Fruit fly (Drosophila melanogaster) whole organism, wandering third instar larva: ENCODE data around the gene CG3108.

Source experiments
- Hr78 ChIP-seq: fragments of >200 bp; optimal IDR thresholded peaks from 2 replicates; lab custom pipeline; 2017; ENCODE audit warnings: missing biosample characterization, missing genetic modification characterization
- dsf ChIP-seq: sonication (Bioruptor generic); optimal IDR thresholded peaks from 2 replicates; lab custom pipeline; 2016; ENCODE audit warnings: missing biosample characterization, missing genetic modification characterization, borderline replicate concordance
- tai ChIP-seq: sonication (Bioruptor generic); optimal IDR thresholded peaks from 2 replicates; lab custom pipeline; 2016; ENCODE audit warnings: missing biosample characterization, missing genetic modification characterization

DNA sequence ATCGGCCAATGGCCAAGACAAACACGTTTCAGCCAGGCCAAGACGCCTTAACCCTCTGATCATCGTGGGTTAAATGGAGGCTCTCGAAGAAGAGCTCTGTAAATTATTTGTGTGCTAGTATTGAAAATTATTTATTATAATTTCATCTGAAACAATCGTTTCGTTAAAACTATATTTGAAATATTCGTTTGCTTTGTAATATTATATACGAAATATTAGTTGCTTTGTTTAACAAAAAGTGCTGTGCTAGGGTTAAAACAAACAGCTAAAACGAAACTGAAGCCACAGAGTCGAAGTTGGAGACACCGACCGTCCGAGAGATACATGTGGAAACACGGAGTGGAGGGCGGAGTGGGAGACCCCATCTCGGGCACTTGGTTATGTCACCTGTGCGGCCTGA, 5.1 kb upstream of the CG3108 start:
- TF ChIP-seq Hr78 (GFP tag; lab: Kevin White, UChicago) (no peak), tai (GFP tag; lab: Kevin White, UChicago) (no peak), dsf (GFP tag; lab: Kevin White, UChicago) (no peak)
